Worm (Caenorhabditis elegans) whole organism, mixed stage, embryonic: Measurements from ENCODE around the gene F49E8.7.
A peak's percentile ranks its signal among the peaks of the same experiment; 100 is the strongest.

Experiments used
- M03D4.4 ChIP-seq: sonication (generic microtip); optimal IDR thresholded peaks from 2 replicates; lab custom pipeline; 2017; ENCODE audit warnings: mild to moderate bottlenecking, missing genetic modification characterization, missing compliant biosample characterization
- bed-3 ChIP-seq: fragments of 200-800 bp; sonication (Bioruptor generic); optimal IDR thresholded peaks from 3 replicates; lab custom pipeline; 2018; ENCODE audit warnings: mild to moderate bottlenecking, missing genetic modification characterization, moderate library complexity, missing compliant biosample characterization
- blmp-1 ChIP-seq: fragments of 150-350 bp; optimal IDR thresholded peaks from 2 replicates; lab custom pipeline; 2014; ENCODE audit warnings: missing biosample characterization, missing genetic modification characterization
- ceh-39 ChIP-seq: fragments of 150-350 bp; optimal IDR thresholded peaks from 2 replicates; lab custom pipeline; 2014; ENCODE audit warnings: missing biosample characterization, missing genetic modification characterization
- ceh-43 ChIP-seq: fragments of 200-800 bp; sonication (Bioruptor generic); optimal IDR thresholded peaks from 2 replicates; lab custom pipeline; 2018; ENCODE audit warnings: mild to moderate bottlenecking, missing genetic modification characterization, moderate library complexity, missing compliant biosample characterization
- ceh-83 ChIP-seq: fragments of 200-800 bp; sonication (Bioruptor generic); optimal IDR thresholded peaks from 2 replicates; lab custom pipeline; 2018; ENCODE audit warnings: mild to moderate bottlenecking, missing genetic modification characterization, missing compliant biosample characterization
- ces-1 ChIP-seq: fragments of 150-350 bp; optimal IDR thresholded peaks from 2 replicates; lab custom pipeline; 2014; ENCODE audit warnings: missing biosample characterization, missing genetic modification reagents, missing genetic modification characterization
- cnd-1 ChIP-seq: fragments of 200-800 bp; sonication (Bioruptor generic); optimal IDR thresholded peaks from 2 replicates; lab custom pipeline; 2018; ENCODE audit warnings: mild to moderate bottlenecking, missing genetic modification characterization, missing compliant biosample characterization
- drap-1 ChIP-seq: fragments of 200-800 bp; sonication (Bioruptor generic); optimal IDR thresholded peaks from 3 replicates; lab custom pipeline; 2018; ENCODE audit warnings: mild to moderate bottlenecking, missing genetic modification characterization, missing compliant biosample characterization
- elt-1 ChIP-seq: sonication (generic microtip); optimal IDR thresholded peaks from 2 replicates; lab custom pipeline; 2017; ENCODE audit warnings: missing genetic modification characterization, mild to moderate bottlenecking, missing compliant biosample characterization, antibody characterized with exemption, moderate library complexity, borderline replicate concordance; ENCODE audit not compliant: insufficient read depth
- flh-1 ChIP-seq: fragments of 200-800 bp; sonication (Bioruptor generic); optimal IDR thresholded peaks from 2 replicates; lab custom pipeline; 2018; ENCODE audit warnings: mild to moderate bottlenecking, missing genetic modification characterization, moderate library complexity, missing compliant biosample characterization
- ham-2 ChIP-seq: fragments of 200-800 bp; sonication (Bioruptor generic); optimal IDR thresholded peaks from 2 replicates; lab custom pipeline; 2018; ENCODE audit warnings: mild to moderate bottlenecking, missing genetic modification characterization, missing compliant biosample characterization
- hlh-1 ChIP-seq: fragments of 150-350 bp; optimal IDR thresholded peaks from 2 replicates; lab custom pipeline; 2014; ENCODE audit warnings: missing biosample characterization, missing genetic modification reagents, missing genetic modification characterization
- lin-13 ChIP-seq: fragments of 150-350 bp; optimal IDR thresholded peaks from 2 replicates; lab custom pipeline; 2014; ENCODE audit warnings: missing biosample characterization, missing genetic modification characterization
- lsy-2 ChIP-seq: fragments of 150-350 bp; optimal IDR thresholded peaks from 2 replicates; lab custom pipeline; 2014; ENCODE audit warnings: missing biosample characterization, missing genetic modification characterization
- mep-1 ChIP-seq: fragments of 150-350 bp; optimal IDR thresholded peaks from 2 replicates; lab custom pipeline; 2017; ENCODE audit warnings: missing biosample characterization, missing genetic modification reagents, missing genetic modification characterization, inconsistent platforms
- mls-2 ChIP-seq: sonication (generic microtip); optimal IDR thresholded peaks from 2 replicates; lab custom pipeline; 2016; ENCODE audit warnings: mild to moderate bottlenecking, missing genetic modification characterization, moderate library complexity, missing compliant biosample characterization
- nhr-12 ChIP-seq: fragments of 150-350 bp; optimal IDR thresholded peaks from 2 replicates; lab custom pipeline; 2014; ENCODE audit warnings: missing biosample characterization, missing genetic modification characterization
- nhr-2 ChIP-seq: fragments of 150-350 bp; optimal IDR thresholded peaks from 2 replicates; lab custom pipeline; 2014; ENCODE audit warnings: missing biosample characterization, missing genetic modification characterization
- nhr-237 ChIP-seq: fragments of 150-350 bp; optimal IDR thresholded peaks from 2 replicates; lab custom pipeline; 2014; ENCODE audit warnings: missing biosample characterization, missing genetic modification characterization
- nhr-28 ChIP-seq: fragments of 150-350 bp; optimal IDR thresholded peaks from 2 replicates; lab custom pipeline; 2014; ENCODE audit warnings: missing biosample characterization, missing genetic modification characterization
- nhr-76 ChIP-seq: sonication (generic microtip); optimal IDR thresholded peaks from 2 replicates; lab custom pipeline; 2017; ENCODE audit warnings: missing biosample characterization, missing genetic modification characterization
- pha-4 ChIP-seq: fragments of 150-350 bp; optimal IDR thresholded peaks from 2 replicates; lab custom pipeline; 2018; ENCODE audit warnings: missing biosample characterization, missing genetic modification reagents, missing genetic modification characterization
- sem-2 ChIP-seq: fragments of 200-800 bp; sonication (Bioruptor generic); optimal IDR thresholded peaks from 2 replicates; lab custom pipeline; 2018; ENCODE audit warnings: mild to moderate bottlenecking, missing genetic modification characterization, missing compliant biosample characterization
- snpc-4 ChIP-seq: fragments of 150-350 bp; optimal IDR thresholded peaks from 2 replicates; lab custom pipeline; 2014; ENCODE audit warnings: missing biosample characterization, missing genetic modification characterization
- tbx-8 ChIP-seq: fragments of 200-800 bp; sonication (Bioruptor generic); optimal IDR thresholded peaks from 2 replicates; lab custom pipeline; 2018; ENCODE audit warnings: mild to moderate bottlenecking, missing genetic modification characterization, moderate library complexity, missing compliant biosample characterization
- unc-120 ChIP-seq: sonication (generic microtip); optimal IDR thresholded peaks from 2 replicates; lab custom pipeline; 2017; ENCODE audit warnings: missing genetic modification characterization, missing compliant biosample characterization; ENCODE audit not compliant: poor library complexity, severe bottlenecking
- unc-62 ChIP-seq: fragments of 150-350 bp; optimal IDR thresholded peaks from 2 replicates; lab custom pipeline; 2014; ENCODE audit warnings: missing biosample characterization, missing genetic modification reagents, missing genetic modification characterization
- zip-8 ChIP-seq: fragments of 150-350 bp; optimal IDR thresholded peaks from 2 replicates; lab custom pipeline; 2014; ENCODE audit warnings: missing biosample characterization, missing genetic modification characterization
- ztf-11 ChIP-seq: fragments of 150-350 bp; optimal IDR thresholded peaks from 2 replicates; lab custom pipeline; 2014; ENCODE audit warnings: missing biosample characterization, missing genetic modification characterization

Gene F49E8.7

ce11 chrIV:7520841-7521240, 35.3 kb downstream of the F49E8.7 start:
- TF ChIP-seq ceh-83 (GFP tag; lab: Kevin White, UChicago) = no peak
- TF ChIP-seq nhr-28 (tag; lab: Kevin White, UChicago) = no peak

- TF ChIP-seq tbx-8 (no peak), bed-3 (GFP tag; lab: Kevin White, UChicago) (no peak), snpc-4 (tag; lab: Kevin White, UChicago) (no peak), ceh-43 (GFP tag; lab: Kevin White, UChicago) (no peak), mep-1 (tag; lab: Kevin White, UChicago) (no peak), ceh-39 (tag; lab: Kevin White, UChicago) (no peak), lin-13 (tag; lab: Kevin White, UChicago) (no peak)
- TF ChIP-seq, all 35 proteins: peak for 0
Measured at ce11 chrIV:7520258-7520657, 35.9 kb downstream of the F49E8.7 start.

ce11 chrIV:7516167-7516566, 40.0 kb downstream of the F49E8.7 start, which contains the start of the genes R05G6.9 and R05G6.3:
Gene R05G6.9 (minus strand): TSS chrIV:7516267.
Gene R05G6.3 (plus strand): TSS chrIV:7516552.
- no peak for TF ChIP-seq nhr-237 (tag; lab: Kevin White, UChicago)
- TF ChIP-seq nhr-28 (tag; lab: Kevin White, UChicago) = no peak
- TF ChIP-seq unc-62 (GFP tag; lab: Kevin White, UChicago) = no peak
- TF ChIP-seq flh-1 (GFP tag; lab: Kevin White, UChicago) = no peak
- TF ChIP-seq ceh-43 (GFP tag; lab: Kevin White, UChicago) = no peak
- TF ChIP-seq ceh-39 (tag; lab: Kevin White, UChicago) = no peak
- no peak for TF ChIP-seq sem-2
- no peak for TF ChIP-seq ham-2 (GFP tag; lab: Kevin White, UChicago)
- no peak for TF ChIP-seq hlh-1 (tag; lab: Kevin White, UChicago)
- TF ChIP-seq mls-2 (tag; lab: Kevin White, UChicago) = no peak
- no peak for TF ChIP-seq nhr-2 (tag; lab: Kevin White, UChicago)
- TF ChIP-seq drap-1 (GFP tag; lab: Kevin White, UChicago) = no peak
- no peak for TF ChIP-seq snpc-4 (tag; lab: Kevin White, UChicago)
- TF ChIP-seq ztf-11 = no peak
- TF ChIP-seq ceh-83 (GFP tag; lab: Kevin White, UChicago) = no peak
- TF ChIP-seq tbx-8 = no peak

ce11 chrIV:7512617-7513233, 43.4 kb downstream of the F49E8.7 start, which contains the start of the genes plc-4 and R05G6.4:
Gene plc-4 (minus strand): TSS chrIV:7512667.
Gene R05G6.4 (plus strand): TSS chrIV:7513233.
- TF ChIP-seq ces-1 (GFP tag; lab: Kevin White, UChicago) (peak; percentile 23), cnd-1 (tag; lab: Kevin White, UChicago) (no peak), mls-2 (tag; lab: Kevin White, UChicago) (no peak), lsy-2 (tag; lab: Kevin White, UChicago) (peak; percentile 18), elt-1 (tag; lab: Kevin White, UChicago) (no peak)

ce11 chrIV:7510829-7511228, 45.3 kb downstream of the F49E8.7 start:
- TF ChIP-seq blmp-1 (no peak), M03D4.4 (tag; lab: Kevin White, UChicago) (no peak), nhr-76 (no peak), bed-3 (GFP tag; lab: Kevin White, UChicago) (no peak), ceh-43 (GFP tag; lab: Kevin White, UChicago) (no peak), nhr-28 (tag; lab: Kevin White, UChicago) (no peak), ces-1 (GFP tag; lab: Kevin White, UChicago) (no peak), nhr-2 (tag; lab: Kevin White, UChicago) (no peak), pha-4 (tag; lab: Kevin White, UChicago) (no peak), nhr-12 (tag; lab: Kevin White, UChicago) (no peak), unc-120 (no peak), unc-62 (GFP tag; lab: Kevin White, UChicago) (no peak), mep-1 (tag; lab: Kevin White, UChicago) (no peak), zip-8 (tag; lab: Kevin White, UChicago) (no peak), sem-2 (no peak), drap-1 (GFP tag; lab: Kevin White, UChicago) (no peak), ceh-83 (GFP tag; lab: Kevin White, UChicago) (no peak)
